Worm (Caenorhabditis elegans): ENCODE results near the gene Y67A10A.7.

- TF ChIP-seq snpc-4 (GFP tag; optimal IDR thresholded peaks at IDR 0.05), result no peak
- no peak for TF ChIP-seq snpc-4 (tag; optimal IDR thresholded peaks at IDR 0.05)
- TF ChIP-seq unc-130 (GFP tag; optimal IDR thresholded peaks at IDR 0.05), result no peak
- TF ChIP-seq F33H1.4 (GFP tag; IDR thresholded peaks at IDR 0.05), result no peak
- no peak for TF ChIP-seq ceh-40 (GFP tag; IDR thresholded peaks at IDR 0.05)
- TF ChIP-seq ama-1 (optimal IDR thresholded peaks at IDR 0.05), result no peak
- no peak for TF ChIP-seq ama-1 (GFP tag; optimal IDR thresholded peaks at IDR 0.05)
- no peak for TF ChIP-seq egl-44 (GFP tag; IDR thresholded peaks at IDR 0.05)
- TF ChIP-seq cebp-2 (GFP tag; IDR thresholded peaks at IDR 0.05), result no peak
- TF ChIP-seq akir-1 (GFP tag; optimal IDR thresholded peaks at IDR 0.05), result no peak
- no peak for TF ChIP-seq nfyb-1 (GFP tag; IDR thresholded peaks at IDR 0.05)
- no peak for TF ChIP-seq rcor-1 (GFP tag; IDR thresholded peaks at IDR 0.05)
- no peak for TF ChIP-seq die-1 (tag; optimal IDR thresholded peaks at IDR 0.05)
- TF ChIP-seq sea-2 (GFP tag; IDR thresholded peaks at IDR 0.05), result no peak
Measured at ce11 chrIV:14337757-14338156, 36.2 kb upstream of the Y67A10A.7 start, which contains the start of gene Y67A10A.2.
